Worm (Caenorhabditis elegans) whole organism, early embryonic: Measurements from ENCODE around the gene sre-13.

Experiments
- ama-1 ChIP-seq: fragments of 150-350 bp; optimal IDR thresholded peaks from 2 replicates; lab custom pipeline; 2014
- ceh-13 ChIP-seq: fragments of 200-800 bp; sonication (Bioruptor generic); optimal IDR thresholded peaks from 2 replicates; lab custom pipeline; 2018; ENCODE audit warnings: mild to moderate bottlenecking, missing genetic modification characterization, missing compliant biosample characterization
- ceh-36 ChIP-seq: sonication (generic microtip); optimal IDR thresholded peaks from 2 replicates; lab custom pipeline; 2016; ENCODE audit warnings: missing genetic modification characterization, inconsistent platforms, missing compliant biosample characterization
- hmbx-1 ChIP-seq: sonication (generic microtip); optimal IDR thresholded peaks from 2 replicates; lab custom pipeline; 2016; ENCODE audit warnings: mild to moderate bottlenecking, missing genetic modification characterization, missing compliant biosample characterization
- pes-1 ChIP-seq: fragments of 200-800 bp; sonication (Bioruptor generic); IDR thresholded peaks from 2 replicates; pipeline ENCODE4 v1.3.6; 2022; ENCODE audit warnings: missing genetic modification reagents, missing genetic modification characterization, missing compliant biosample characterization
- tbx-11 ChIP-seq: fragments of 200-800 bp; sonication (Bioruptor generic); IDR thresholded peaks from 2 replicates; pipeline ENCODE4 v1.3.6; 2022; ENCODE audit warnings: missing genetic modification characterization, missing compliant biosample characterization
- tbx-37 ChIP-seq: fragments of 200-800 bp; sonication (Bioruptor generic); conservative IDR thresholded peaks from 2 replicates; pipeline ENCODE4 v1.3.6; 2022; ENCODE audit warnings: missing genetic modification reagents, missing genetic modification characterization, missing compliant biosample characterization
- tra-4 ChIP-seq: sonication (generic microtip); optimal IDR thresholded peaks from 2 replicates; lab custom pipeline; 2017; ENCODE audit warnings: missing genetic modification characterization, missing compliant biosample characterization

ce11 chrII:14622758-14623157 is 13.9 kb downstream of the sre-13 start, which contains the start of gene mltn-10:
- TF ChIP-seq hmbx-1 (tag; lab: Kevin White, UChicago) (no peak), tra-4 (tag; lab: Kevin White, UChicago) (no peak), ama-1 (lab: Kevin White, UChicago) (no peak), tbx-37 (GFP tag; lab: Robert Waterston, UW) (no peak), ceh-13 (GFP tag; lab: Kevin White, UChicago) (no peak), pes-1 (GFP tag; lab: Robert Waterston, UW) (no peak), tbx-11 (GFP tag; lab: Robert Waterston, UW) (no peak), ceh-36 (tag; lab: Kevin White, UChicago) (no peak)
